Worm (Caenorhabditis elegans) whole organism, young adult: ENCODE data around the gene W08E12.4.
"Not testable (repeated sequence)": the region's sequence is repeated elsewhere in the genome, so short reads cannot be mapped to it uniquely, and the experiment has no call there.

ENCODE experiments used
- D2030.7 ChIP-seq: fragments of 200-800 bp; sonication (Bioruptor generic); IDR thresholded peaks from 2 replicates; pipeline ENCODE4 v1.3.6; 2022; ENCODE audit warnings: missing genetic modification reagents, missing genetic modification characterization, missing compliant biosample characterization
- F23B12.7 ChIP-seq: sonication (generic microtip); optimal IDR thresholded peaks from 2 replicates; lab custom pipeline; 2017; ENCODE audit warnings: missing genetic modification characterization, mild to moderate bottlenecking, missing compliant biosample characterization, antibody characterized with exemption, moderate library complexity; ENCODE audit not compliant: insufficient read depth
- T07F8.4 ChIP-seq: sonication (generic microtip); optimal IDR thresholded peaks from 2 replicates; lab custom pipeline; 2016; ENCODE audit warnings: mild to moderate bottlenecking, missing genetic modification characterization, moderate library complexity, missing compliant biosample characterization
- Y56A3A.18 ChIP-seq: fragments of 200-800 bp; sonication (Bioruptor generic); IDR thresholded peaks from 2 replicates; pipeline ENCODE4 v1.3.6; 2022; ENCODE audit warnings: missing genetic modification reagents, missing genetic modification characterization, missing compliant biosample characterization
- Y79H2A.3 ChIP-seq: fragments of 200-800 bp; sonication (Bioruptor generic); conservative IDR thresholded peaks from 2 replicates; pipeline ENCODE4 v1.3.6; 2022; ENCODE audit warnings: missing genetic modification reagents, missing genetic modification characterization, missing compliant biosample characterization
- akir-1 ChIP-seq: fragments of 200-800 bp; sonication (Bioruptor generic); optimal IDR thresholded peaks from 2 replicates; lab custom pipeline; 2018; ENCODE audit warnings: mild to moderate bottlenecking, missing genetic modification characterization, moderate library complexity, missing compliant biosample characterization
- athp-1 ChIP-seq: sonication (generic microtip); optimal IDR thresholded peaks from 2 replicates; lab custom pipeline; 2017; ENCODE audit warnings: mild to moderate bottlenecking, missing genetic modification characterization, missing compliant biosample characterization
- attf-3 ChIP-seq: fragments of 200-800 bp; sonication (Bioruptor generic); conservative IDR thresholded peaks from 2 replicates; pipeline ENCODE4 v1.3.6; 2022; ENCODE audit warnings: missing genetic modification reagents, missing genetic modification characterization, missing compliant biosample characterization
- bed-2 ChIP-seq: fragments of 200-800 bp; sonication (Bioruptor generic); IDR thresholded peaks from 2 replicates; pipeline ENCODE4 v1.3.6; 2022; ENCODE audit warnings: missing genetic modification reagents, missing genetic modification characterization, missing compliant biosample characterization
- cebp-2 ChIP-seq: fragments of 200-800 bp; sonication (Bioruptor generic); IDR thresholded peaks from 2 replicates; pipeline ENCODE4 v1.3.6; 2022; ENCODE audit warnings: missing genetic modification characterization, missing compliant biosample characterization
- ceh-40 ChIP-seq: fragments of 200-800 bp; sonication (Bioruptor generic); IDR thresholded peaks from 2 replicates; pipeline ENCODE4 v1.3.6; 2022; ENCODE audit warnings: missing genetic modification characterization, missing compliant biosample characterization
- ceh-91 ChIP-seq: fragments of 200-800 bp; sonication (Bioruptor generic); IDR thresholded peaks from 2 replicates; pipeline ENCODE4 v1.3.6; 2022; ENCODE audit warnings: missing genetic modification reagents, missing genetic modification characterization, missing compliant biosample characterization
- chd-7 ChIP-seq: sonication (generic microtip); optimal IDR thresholded peaks from 2 replicates; lab custom pipeline; 2016; ENCODE audit warnings: mild to moderate bottlenecking, missing genetic modification characterization, moderate library complexity, missing compliant biosample characterization
- dpff-1 ChIP-seq: sonication (generic microtip); optimal IDR thresholded peaks from 2 replicates; lab custom pipeline; 2017; ENCODE audit warnings: mild to moderate bottlenecking, missing genetic modification characterization, missing compliant biosample characterization
- egrh-3 ChIP-seq: fragments of 200-800 bp; sonication (Bioruptor generic); IDR thresholded peaks from 2 replicates; pipeline ENCODE4 v1.3.6; 2022; ENCODE audit warnings: missing genetic modification reagents, missing genetic modification characterization, missing compliant biosample characterization
- ets-4 ChIP-seq: fragments of 200-800 bp; sonication (Bioruptor generic); optimal IDR thresholded peaks from 2 replicates; lab custom pipeline; 2018; ENCODE audit warnings: mild to moderate bottlenecking, missing genetic modification characterization, missing compliant biosample characterization
- gei-17 ChIP-seq: fragments of 200-800 bp; sonication (Bioruptor generic); optimal IDR thresholded peaks from 2 replicates; lab custom pipeline; 2018; ENCODE audit warnings: mild to moderate bottlenecking, missing genetic modification characterization, missing compliant biosample characterization
- him-1 ChIP-seq: sonication (generic microtip); optimal IDR thresholded peaks from 2 replicates; lab custom pipeline; 2016; ENCODE audit warnings: missing genotype, missing genetic modification reagents, missing genetic modification characterization, missing compliant biosample characterization
- hlh-26 ChIP-seq: fragments of 200-800 bp; sonication (Bioruptor generic); conservative IDR thresholded peaks from 2 replicates; pipeline ENCODE4 v1.3.6; 2022; ENCODE audit warnings: missing genetic modification reagents, missing genetic modification characterization, missing compliant biosample characterization
- hmg-1.2 ChIP-seq: fragments of 200-800 bp; sonication (Bioruptor generic); IDR thresholded peaks from 2 replicates; pipeline ENCODE4 v1.3.6; 2022; ENCODE audit warnings: missing genetic modification reagents, missing genetic modification characterization, missing compliant biosample characterization
- lin-40 ChIP-seq: sonication (generic microtip); optimal IDR thresholded peaks from 2 replicates; lab custom pipeline; 2016; ENCODE audit warnings: missing genetic modification characterization, mild to moderate bottlenecking, missing compliant biosample characterization, missing genotype, missing genetic modification reagents
- lsl-1 ChIP-seq: fragments of 200-800 bp; sonication (Bioruptor generic); optimal IDR thresholded peaks from 2 replicates; lab custom pipeline; 2018; ENCODE audit warnings: mild to moderate bottlenecking, missing genetic modification characterization, moderate library complexity, missing compliant biosample characterization
- madf-3 ChIP-seq: fragments of 200-800 bp; sonication (Bioruptor generic); IDR thresholded peaks from 2 replicates; pipeline ENCODE4 v1.3.6; 2022; ENCODE audit warnings: missing genetic modification reagents, missing genetic modification characterization, missing compliant biosample characterization
- madf-8 ChIP-seq: fragments of 200-800 bp; sonication (Bioruptor generic); conservative IDR thresholded peaks from 2 replicates; pipeline ENCODE4 v1.3.6; 2022; ENCODE audit warnings: missing genetic modification reagents, missing genetic modification characterization, missing compliant biosample characterization
- mcd-1 ChIP-seq: fragments of 200-800 bp; sonication (Bioruptor generic); IDR thresholded peaks from 2 replicates; pipeline ENCODE4 v1.3.6; 2022; ENCODE audit warnings: missing genetic modification reagents, missing genetic modification characterization, missing compliant biosample characterization
- mxl-1 ChIP-seq: sonication (generic microtip); optimal IDR thresholded peaks from 2 replicates; lab custom pipeline; 2016; ENCODE audit warnings: missing genetic modification characterization, missing compliant biosample characterization
- nhr-120 ChIP-seq: fragments of 200-800 bp; sonication (Bioruptor generic); IDR thresholded peaks from 2 replicates; pipeline ENCODE4 v1.3.6; 2022; ENCODE audit warnings: missing genetic modification characterization, missing compliant biosample characterization
- nhr-90 ChIP-seq: sonication (generic microtip); optimal IDR thresholded peaks from 2 replicates; lab custom pipeline; 2016; ENCODE audit warnings: missing genotype, mild to moderate bottlenecking, missing genetic modification characterization, missing compliant biosample characterization
- pbrm-1 ChIP-seq: fragments of 200-800 bp; sonication (Bioruptor generic); IDR thresholded peaks from 2 replicates; pipeline ENCODE4 v1.3.6; 2022; ENCODE audit warnings: missing genetic modification reagents, missing genetic modification characterization, missing compliant biosample characterization
- rcor-1 ChIP-seq: fragments of 200-800 bp; sonication (Bioruptor generic); IDR thresholded peaks from 2 replicates; pipeline ENCODE4 v1.3.6; 2022; ENCODE audit warnings: missing genetic modification reagents, missing genetic modification characterization, missing compliant biosample characterization
- repo-1 ChIP-seq: sonication (generic microtip); optimal IDR thresholded peaks from 2 replicates; lab custom pipeline; 2017; ENCODE audit warnings: mild to moderate bottlenecking, missing genetic modification characterization, missing compliant biosample characterization
- sdz-38 ChIP-seq: sonication (generic microtip); optimal IDR thresholded peaks from 2 replicates; lab custom pipeline; 2016; ENCODE audit warnings: missing genotype, missing genetic modification characterization, missing compliant biosample characterization
- sea-2 ChIP-seq: fragments of 200-800 bp; sonication (Bioruptor generic); IDR thresholded peaks from 2 replicates; pipeline ENCODE4 v1.3.6; 2022; ENCODE audit warnings: missing genetic modification characterization, missing compliant biosample characterization
- snpc-1.3 ChIP-seq: sonication (generic microtip); optimal IDR thresholded peaks from 2 replicates; lab custom pipeline; 2017; ENCODE audit warnings: missing genetic modification characterization, mild to moderate bottlenecking, missing compliant biosample characterization, antibody characterized with exemption, moderate library complexity, missing genotype, missing genetic modification reagents; ENCODE audit not compliant: insufficient read depth
- snpc-4 ChIP-seq, 5 experiments: fragments of 150-350 bp in 1 of 5; sonication (generic microtip) in 4 of 5; optimal IDR thresholded peaks; 2 replicates each; lab custom pipeline; 2014 to 2018; ENCODE audit warnings: missing genetic modification characterization in 5 of 5, missing biosample characterization in 3 of 5, antibody characterized with exemption in 2 of 5, mild to moderate bottlenecking in 2 of 5, missing compliant biosample characterization in 2 of 5, missing genotype in 2 of 5, moderate library complexity in 2 of 5, missing genetic modification reagents in 1 of 5
- tlf-1 ChIP-seq: fragments of 200-800 bp; sonication (Bioruptor generic); optimal IDR thresholded peaks from 2 replicates; lab custom pipeline; 2018; ENCODE audit warnings: mild to moderate bottlenecking, missing genetic modification characterization, missing compliant biosample characterization
- unc-130 ChIP-seq: sonication (generic microtip); optimal IDR thresholded peaks from 2 replicates; lab custom pipeline; 2016; ENCODE audit warnings: missing genetic modification reagents, missing genetic modification characterization, missing compliant biosample characterization
- xnd-1 ChIP-seq: sonication (generic microtip); optimal IDR thresholded peaks from 2 replicates; lab custom pipeline; 2016; ENCODE audit warnings: missing genotype, missing genetic modification reagents, missing genetic modification characterization, missing compliant biosample characterization

W08E12.4 gene

DNA sequence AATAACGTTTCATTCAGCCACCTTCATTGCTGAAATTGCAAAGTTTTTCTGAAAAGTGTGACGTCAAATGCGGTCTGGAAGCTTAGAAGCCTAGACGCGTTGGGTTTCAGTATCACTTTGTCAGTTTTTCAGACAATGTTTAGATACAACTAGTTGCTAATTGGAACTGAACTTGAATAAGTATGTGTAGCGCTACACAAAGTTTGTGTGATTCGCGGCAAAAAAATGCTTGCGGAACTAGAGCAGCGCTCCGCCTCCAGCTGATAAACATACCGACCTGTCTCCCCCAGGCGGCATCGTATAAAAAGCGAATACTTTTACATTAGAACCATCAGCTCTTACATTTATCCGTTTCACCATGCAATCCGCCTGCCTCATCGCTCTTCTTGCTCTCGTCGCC, at the start of gene W08E12.4:
TSS of gene W08E12.4 (plus strand) at position 301 of the 400 bp plus-strand sequence.
- TF ChIP-seq T07F8.4 (tag; lab: Kevin White, UChicago); lin-40 (tag; lab: Kevin White, UChicago); hmg-1.2 (GFP tag; lab: Robert Waterston, UW): not testable (repeated sequence)

DNA sequence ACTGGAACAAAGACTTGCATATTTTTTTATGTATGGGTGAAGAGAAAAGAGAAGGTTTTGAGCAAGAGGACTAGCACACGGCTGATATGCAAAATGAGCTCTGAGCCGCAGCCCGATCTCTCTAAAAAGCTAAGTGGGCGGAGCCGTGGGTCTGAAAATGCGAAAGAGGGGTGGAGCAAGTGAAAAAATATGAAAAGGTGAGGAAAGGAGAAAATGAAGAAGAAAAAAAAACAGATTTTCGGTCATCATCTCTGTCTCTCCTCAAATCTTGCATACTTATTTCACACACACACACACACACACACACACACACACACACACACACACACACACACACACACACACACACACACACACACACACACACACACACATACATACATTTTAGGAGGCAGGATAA, 47.7 kb upstream of the W08E12.4 start, which contains the start of gene dmd-9:
TSS of gene dmd-9 (minus strand) at position 101 of the 400 bp plus-strand sequence.
- no peak for TF ChIP-seq mxl-1 (tag; lab: Kevin White, UChicago)
- no peak for TF ChIP-seq nhr-90 (tag; lab: Kevin White, UChicago)
- TF ChIP-seq lin-40 (tag; lab: Kevin White, UChicago), result no peak
- no peak for TF ChIP-seq nhr-120 (GFP tag; lab: Robert Waterston, UW)
- no peak for TF ChIP-seq xnd-1 (tag; lab: Kevin White, UChicago)
- TF ChIP-seq D2030.7, result no peak
- TF ChIP-seq snpc-4 (GFP tag; optimal IDR thresholded peaks at IDR 0.05; lab: Kevin White, UChicago), result no peak
- TF ChIP-seq snpc-4 (tag; optimal IDR thresholded peaks at IDR 0.05; lab: Kevin White, UChicago), result no peak
- TF ChIP-seq ets-4 (GFP tag; lab: Kevin White, UChicago), result no peak
- no peak for TF ChIP-seq chd-7 (tag; lab: Kevin White, UChicago)
- no peak for TF ChIP-seq snpc-1.3 (tag; lab: Kevin White, UChicago)
- TF ChIP-seq akir-1 (GFP tag; lab: Kevin White, UChicago), result no peak
- TF ChIP-seq attf-3 (GFP tag; lab: Robert Waterston, UW), result no peak
- TF ChIP-seq F23B12.7, result no peak
- TF ChIP-seq Y79H2A.3 (GFP tag; lab: Robert Waterston, UW), result no peak
- TF ChIP-seq mcd-1 (GFP tag; lab: Robert Waterston, UW), result no peak
- no peak for TF ChIP-seq athp-1 (tag; lab: Kevin White, UChicago)
- TF ChIP-seq gei-17 (GFP tag; lab: Kevin White, UChicago), result no peak
- no peak for TF ChIP-seq rcor-1 (GFP tag; lab: Robert Waterston, UW)
- TF ChIP-seq ceh-91 (GFP tag; lab: Robert Waterston, UW), result no peak
- TF ChIP-seq madf-8 (GFP tag; lab: Robert Waterston, UW), result no peak

DNA sequence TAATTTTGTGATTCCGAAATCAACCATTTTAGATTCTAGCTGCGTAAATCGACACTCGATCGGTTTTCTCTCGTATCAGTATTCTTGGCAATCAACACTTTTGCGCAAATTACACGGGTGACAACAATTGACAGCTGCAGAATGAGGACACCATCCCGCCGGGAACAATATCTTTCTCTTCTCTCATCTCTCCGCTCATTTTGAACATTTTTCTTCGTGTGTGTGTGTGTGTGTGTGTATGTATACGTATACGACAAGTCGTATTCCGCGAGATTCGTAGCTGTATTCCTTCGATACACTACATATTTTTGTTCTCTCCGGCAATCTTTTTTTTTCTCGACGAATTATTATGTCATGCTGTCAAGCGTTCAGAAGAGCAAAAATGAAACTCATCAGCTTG, 45.3 kb upstream of the W08E12.4 start:
- TF ChIP-seq him-1 (tag; lab: Kevin White, UChicago) (no peak), hlh-26 (no peak), tlf-1 (GFP tag; lab: Kevin White, UChicago) (no peak), sea-2 (GFP tag; lab: Robert Waterston, UW) (no peak), ceh-40 (GFP tag; lab: Robert Waterston, UW) (no peak), cebp-2 (GFP tag; lab: Robert Waterston, UW) (no peak), bed-2 (GFP tag; lab: Robert Waterston, UW) (no peak), madf-3 (no peak), sdz-38 (tag; lab: Kevin White, UChicago) (no peak), egrh-3 (GFP tag; lab: Robert Waterston, UW) (no peak), unc-130 (GFP tag; lab: Kevin White, UChicago) (no peak), nhr-120 (GFP tag; lab: Robert Waterston, UW) (no peak), Y56A3A.18 (GFP tag; lab: Robert Waterston, UW) (no peak), snpc-1.3 (tag; lab: Kevin White, UChicago) (no peak), T07F8.4 (tag; lab: Kevin White, UChicago) (no peak), lsl-1 (GFP tag; lab: Kevin White, UChicago) (no peak), pbrm-1 (no peak), dpff-1 (tag; lab: Kevin White, UChicago) (no peak), repo-1 (no peak)
